Fruit fly (Drosophila melanogaster) whole organism, wandering third instar larva: ENCODE data around the gene mid.

Experiments
- lola ChIP-seq: fragments of >200 bp; optimal IDR thresholded peaks from 2 replicates; lab custom pipeline; 2017; ENCODE audit warnings: missing biosample characterization, missing genetic modification characterization
- pan ChIP-seq: fragments of >200 bp; optimal IDR thresholded peaks from 2 replicates; lab custom pipeline; 2017
- psq ChIP-seq: fragments of 200-800 bp; sonication (Bioruptor generic); optimal IDR thresholded peaks from 3 replicates; lab custom pipeline; 2017; ENCODE audit warnings: missing biosample characterization, mild to moderate bottlenecking, missing genetic modification characterization, moderate library complexity

DNA sequence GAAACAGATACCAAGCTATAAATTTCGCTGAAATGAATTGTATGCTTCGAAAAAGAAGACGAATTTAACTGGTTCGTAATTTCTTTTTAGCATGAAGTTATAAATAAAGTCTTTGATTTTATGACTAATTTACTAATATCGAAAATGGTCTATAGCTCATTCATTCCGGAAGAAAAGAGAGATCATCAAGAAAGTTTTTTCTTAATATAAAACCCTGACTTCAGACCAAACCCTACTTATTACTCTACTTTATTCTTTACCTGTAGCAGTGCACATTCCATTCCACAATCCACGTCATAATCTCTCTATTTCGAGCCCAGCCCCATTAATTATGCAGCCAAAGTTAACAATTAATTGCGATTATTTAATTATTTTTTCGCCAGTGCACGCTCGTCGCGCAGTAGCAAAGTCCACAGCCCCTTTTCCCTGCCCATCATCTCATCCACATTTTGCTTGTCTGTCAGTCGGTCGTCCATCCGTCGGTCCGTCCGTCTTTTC, 32.5 kb downstream of the mid start:
- TF ChIP-seq pan (lab: Kevin White, UChicago), result no peak
- TF ChIP-seq psq, result no peak
- no peak for TF ChIP-seq lola (GFP tag; lab: Kevin White, UChicago)
